Worm (Caenorhabditis elegans): ENCODE measurements around the gene oac-24.

oac-24 gene

ce11 chrV:4724453-4724852 is 13.9 kb downstream of the oac-24 start, which contains the start of gene F39G3.4:
TSS of gene F39G3.4 (plus strand) at chrV:4724753.
- TF ChIP-seq ceh-36 (tag; optimal IDR thresholded peaks at IDR 0.05), result no peak
- no peak for TF ChIP-seq ama-1 (optimal IDR thresholded peaks at IDR 0.05)
- no peak for TF ChIP-seq tbx-37 (GFP tag; conservative IDR thresholded peaks at IDR 0.05)
- no peak for TF ChIP-seq hnd-1 (tag; optimal IDR thresholded peaks at IDR 0.05)
- no peak for TF ChIP-seq scrt-1 (GFP tag; IDR thresholded peaks at IDR 0.05)
- TF ChIP-seq F13C5.2 (tag; optimal IDR thresholded peaks at IDR 0.05), result no peak
- TF ChIP-seq hmbx-1 (tag; optimal IDR thresholded peaks at IDR 0.05), result no peak
- no peak for TF ChIP-seq tbx-11 (GFP tag; IDR thresholded peaks at IDR 0.05)
- no peak for TF ChIP-seq hmg-4 (GFP tag; optimal IDR thresholded peaks at IDR 0.05)

DNA sequence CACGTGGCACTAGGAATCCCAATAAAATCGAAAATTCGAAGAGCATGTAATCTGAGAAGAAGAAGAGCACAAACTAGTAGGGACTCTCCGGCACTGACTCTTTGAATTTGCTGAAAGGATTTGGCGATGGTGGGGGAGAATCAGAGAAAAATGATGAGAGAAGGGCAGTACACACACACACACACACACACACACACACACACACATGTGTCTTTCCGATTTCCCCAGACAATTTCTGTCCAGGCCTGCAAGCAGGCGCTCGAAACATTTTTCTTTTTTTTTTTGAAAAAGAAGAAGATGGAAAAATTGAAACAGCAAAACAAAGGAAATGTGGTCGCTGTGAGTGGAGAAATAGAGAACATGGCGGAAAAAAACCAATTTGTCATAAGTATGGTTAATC is 19.5 kb downstream of the oac-24 start, which contains the start of gene tig-2:
tig-2 (minus strand) TSS at position 87 of the 400 bp plus-strand sequence.
- no peak for TF ChIP-seq ama-1 (optimal IDR thresholded peaks at IDR 0.05)
- TF ChIP-seq tbx-11 (GFP tag; IDR thresholded peaks at IDR 0.05), result no peak
- no peak for TF ChIP-seq F13C5.2 (tag; optimal IDR thresholded peaks at IDR 0.05)
- TF ChIP-seq tra-4 (tag; optimal IDR thresholded peaks at IDR 0.05), result no peak
- no peak for TF ChIP-seq pes-1 (GFP tag; IDR thresholded peaks at IDR 0.05)
- no peak for TF ChIP-seq ceh-36 (tag; optimal IDR thresholded peaks at IDR 0.05)
- TF ChIP-seq flt-1 (GFP tag; IDR thresholded peaks at IDR 0.05), result no peak
- no peak for TF ChIP-seq ets-7 (tag; optimal IDR thresholded peaks at IDR 0.05)
- TF ChIP-seq sea-1 (GFP tag; conservative IDR thresholded peaks at IDR 0.05), result no peak
- TF ChIP-seq B0310.2 (tag; optimal IDR thresholded peaks at IDR 0.05), result no peak
- no peak for TF ChIP-seq ceh-13 (GFP tag; optimal IDR thresholded peaks at IDR 0.05)
- TF ChIP-seq hmg-4 (GFP tag; optimal IDR thresholded peaks at IDR 0.05), result no peak
- no peak for TF ChIP-seq hnd-1 (tag; optimal IDR thresholded peaks at IDR 0.05)

DNA sequence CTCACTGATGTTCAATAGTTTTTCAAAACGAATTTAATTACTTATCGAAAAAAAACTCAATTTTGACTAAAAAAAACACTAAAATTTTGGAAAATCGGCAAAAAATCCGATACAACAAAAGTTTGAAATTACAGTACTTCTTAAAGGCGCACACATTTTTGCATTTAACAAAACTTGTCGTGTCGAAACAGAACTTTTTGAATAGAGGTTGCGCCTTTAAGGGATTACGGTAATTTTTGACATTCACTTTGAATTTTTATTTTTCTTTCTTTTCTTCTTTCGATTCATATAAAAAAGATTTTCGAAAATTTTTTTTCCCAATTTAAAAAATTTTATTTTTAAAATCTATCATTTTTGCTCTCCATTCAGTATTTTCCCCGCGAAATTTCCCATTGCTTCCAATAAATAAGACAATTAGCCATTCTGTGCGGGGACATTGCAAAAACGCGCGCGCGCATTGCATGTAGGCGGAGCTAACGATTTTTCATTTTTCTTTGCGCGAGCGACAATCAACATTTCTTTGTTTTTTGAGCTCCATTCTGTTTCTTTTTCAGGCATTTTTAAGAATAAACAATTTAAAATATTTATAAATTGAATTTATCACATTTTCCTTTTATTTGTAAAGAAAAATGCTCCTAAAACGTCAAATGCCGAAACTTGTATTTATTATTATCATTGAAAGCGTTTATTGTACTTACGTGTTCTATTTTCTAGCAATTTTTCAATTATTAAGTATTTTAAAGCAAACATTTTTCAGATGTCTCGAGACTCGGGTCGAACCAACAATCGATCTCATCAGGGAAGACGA is 20.8 kb downstream of the oac-24 start, which contains the start of gene F39G3.3:
F39G3.3 (plus strand) TSS at position 758 of the 808 bp plus-strand sequence.
- no peak for TF ChIP-seq ama-1 (optimal IDR thresholded peaks at IDR 0.05)
- peak; percentile 94 for TF ChIP-seq F13C5.2 (tag; optimal IDR thresholded peaks at IDR 0.05)
- TF ChIP-seq ceh-13 (GFP tag; optimal IDR thresholded peaks at IDR 0.05), result peak; percentile 83
- TF ChIP-seq tra-4 (tag; optimal IDR thresholded peaks at IDR 0.05), result peak; percentile 15
- TF ChIP-seq sea-1 (GFP tag; conservative IDR thresholded peaks at IDR 0.05), result peak; percentile 74; the same call in 1 of the 2 replicates
- TF ChIP-seq flt-1 (GFP tag; IDR thresholded peaks at IDR 0.05), result peak; percentile 74
- peak; percentile 90 for TF ChIP-seq pes-1 (GFP tag; IDR thresholded peaks at IDR 0.05)
- peak; percentile 85 for TF ChIP-seq hmg-4 (GFP tag; optimal IDR thresholded peaks at IDR 0.05)
- peak; percentile 85 for TF ChIP-seq scrt-1 (GFP tag; IDR thresholded peaks at IDR 0.05)
- TF ChIP-seq B0310.2 (tag; optimal IDR thresholded peaks at IDR 0.05), result peak; percentile 65
- peak; percentile 61 for TF ChIP-seq ets-7 (tag; optimal IDR thresholded peaks at IDR 0.05)
- peak; percentile 82 for TF ChIP-seq tbx-37 (GFP tag; conservative IDR thresholded peaks at IDR 0.05)
- peak; percentile 87 for TF ChIP-seq tbx-11 (GFP tag; IDR thresholded peaks at IDR 0.05)
- peak; percentile 65 for TF ChIP-seq aly-1 (tag; optimal IDR thresholded peaks at IDR 0.05)
- TF ChIP-seq hmbx-1 (tag; optimal IDR thresholded peaks at IDR 0.05), result peak; percentile 63
- peak; percentile 75 for TF ChIP-seq hnd-1 (tag; optimal IDR thresholded peaks at IDR 0.05)
- peak; percentile 81 for TF ChIP-seq ceh-36 (tag; optimal IDR thresholded peaks at IDR 0.05)

DNA sequence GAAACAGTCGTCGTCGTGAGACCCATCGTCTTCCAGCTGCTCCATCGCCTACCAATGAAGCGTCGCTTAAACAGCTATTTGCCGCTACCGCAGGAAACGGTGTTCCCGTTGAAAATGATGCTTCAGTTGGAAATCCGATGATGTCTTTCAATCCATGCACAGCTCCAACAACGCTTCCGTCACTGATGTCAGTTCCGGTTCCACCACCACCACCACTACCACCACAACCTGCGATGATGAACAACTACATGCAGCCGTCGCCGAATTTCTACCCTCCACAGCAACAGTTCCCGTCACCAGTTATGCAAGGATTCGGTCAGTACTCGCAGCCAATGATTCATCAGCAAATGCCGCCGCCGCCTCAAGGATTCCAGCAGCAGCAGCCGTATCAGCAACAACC is 23.4 kb downstream of the oac-24 start:
- no peak for TF ChIP-seq tbx-11 (GFP tag; IDR thresholded peaks at IDR 0.05)
- no peak for TF ChIP-seq scrt-1 (GFP tag; IDR thresholded peaks at IDR 0.05)
- no peak for TF ChIP-seq hmg-4 (GFP tag; optimal IDR thresholded peaks at IDR 0.05)
- TF ChIP-seq hnd-1 (tag; optimal IDR thresholded peaks at IDR 0.05), result no peak
- no peak for TF ChIP-seq ceh-13 (GFP tag; optimal IDR thresholded peaks at IDR 0.05)
- no peak for TF ChIP-seq tra-4 (tag; optimal IDR thresholded peaks at IDR 0.05)
- no peak for TF ChIP-seq F13C5.2 (tag; optimal IDR thresholded peaks at IDR 0.05)
- no peak for TF ChIP-seq aly-1 (tag; optimal IDR thresholded peaks at IDR 0.05)
- TF ChIP-seq ceh-36 (tag; optimal IDR thresholded peaks at IDR 0.05), result no peak

DNA sequence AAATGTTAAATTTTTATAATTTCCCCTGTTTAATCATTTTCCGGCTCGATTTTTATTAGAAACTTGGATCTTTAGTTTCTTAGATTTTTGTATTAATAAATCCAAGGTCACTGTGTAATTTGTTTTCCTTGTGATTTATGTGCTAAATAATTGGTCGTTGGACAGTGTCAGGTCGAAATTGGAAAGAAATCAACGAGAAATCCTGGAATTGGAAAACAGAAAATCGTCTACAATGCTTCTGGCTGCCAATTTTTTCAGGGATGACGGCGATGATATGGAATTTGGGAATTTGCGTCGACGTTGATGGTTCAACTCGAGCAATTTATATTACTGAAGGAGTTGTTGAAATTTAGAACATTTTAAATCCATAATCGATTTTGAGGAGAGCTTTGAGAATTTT is 24.0 kb downstream of the oac-24 start:
- TF ChIP-seq sea-1 (GFP tag; conservative IDR thresholded peaks at IDR 0.05) (no peak), B0310.2 (tag; optimal IDR thresholded peaks at IDR 0.05) (no peak), tra-4 (tag; optimal IDR thresholded peaks at IDR 0.05) (no peak), tbx-37 (GFP tag; conservative IDR thresholded peaks at IDR 0.05) (no peak), ceh-36 (tag; optimal IDR thresholded peaks at IDR 0.05) (no peak), hnd-1 (tag; optimal IDR thresholded peaks at IDR 0.05) (no peak), hmg-4 (GFP tag; optimal IDR thresholded peaks at IDR 0.05) (no peak), aly-1 (tag; optimal IDR thresholded peaks at IDR 0.05) (no peak), ets-7 (tag; optimal IDR thresholded peaks at IDR 0.05) (no peak), F13C5.2 (tag; optimal IDR thresholded peaks at IDR 0.05) (no peak), ceh-13 (GFP tag; optimal IDR thresholded peaks at IDR 0.05) (no peak), ama-1 (optimal IDR thresholded peaks at IDR 0.05) (no peak), pes-1 (GFP tag; IDR thresholded peaks at IDR 0.05) (no peak), tbx-11 (GFP tag; IDR thresholded peaks at IDR 0.05) (no peak)

DNA sequence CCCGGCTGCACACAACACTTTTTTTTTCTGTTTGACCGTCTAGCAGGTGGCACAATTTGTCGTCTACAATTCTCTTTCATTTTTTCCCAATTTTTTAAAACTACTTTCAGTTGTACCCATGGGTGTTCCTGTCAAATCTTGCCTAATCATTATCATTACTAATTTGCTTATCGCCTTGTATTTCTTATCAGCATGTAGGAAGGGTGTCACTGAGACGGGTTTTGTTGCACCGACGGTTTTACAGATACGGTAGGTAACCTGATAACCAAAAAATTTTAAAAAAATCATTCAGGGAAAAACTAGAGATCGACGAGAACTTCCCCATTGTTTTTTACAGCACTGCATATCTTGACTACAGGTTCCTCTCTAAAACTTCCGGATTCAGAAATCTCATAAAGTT is 27.2 kb downstream of the oac-24 start, which contains the start of gene F39G3.2:
F39G3.2 (plus strand) TSS at position 105 of the 400 bp plus-strand sequence.
- TF ChIP-seq B0310.2 (tag; optimal IDR thresholded peaks at IDR 0.05), result no peak
- no peak for TF ChIP-seq flt-1 (GFP tag; IDR thresholded peaks at IDR 0.05)
- no peak for TF ChIP-seq aly-1 (tag; optimal IDR thresholded peaks at IDR 0.05)
- TF ChIP-seq ceh-13 (GFP tag; optimal IDR thresholded peaks at IDR 0.05), result no peak
- TF ChIP-seq ets-7 (tag; optimal IDR thresholded peaks at IDR 0.05), result no peak
- no peak for TF ChIP-seq scrt-1 (GFP tag; IDR thresholded peaks at IDR 0.05)
- TF ChIP-seq pes-1 (GFP tag; IDR thresholded peaks at IDR 0.05), result no peak
- TF ChIP-seq tbx-37 (GFP tag; conservative IDR thresholded peaks at IDR 0.05), result no peak
- TF ChIP-seq tra-4 (tag; optimal IDR thresholded peaks at IDR 0.05), result no peak
- no peak for TF ChIP-seq hnd-1 (tag; optimal IDR thresholded peaks at IDR 0.05)
- TF ChIP-seq hmg-4 (GFP tag; optimal IDR thresholded peaks at IDR 0.05), result no peak
- TF ChIP-seq hmbx-1 (tag; optimal IDR thresholded peaks at IDR 0.05), result no peak
- no peak for TF ChIP-seq ama-1 (optimal IDR thresholded peaks at IDR 0.05)
- TF ChIP-seq sea-1 (GFP tag; conservative IDR thresholded peaks at IDR 0.05), result no peak
- no peak for TF ChIP-seq tbx-11 (GFP tag; IDR thresholded peaks at IDR 0.05)
- TF ChIP-seq F13C5.2 (tag; optimal IDR thresholded peaks at IDR 0.05), result no peak
- TF ChIP-seq ceh-36 (tag; optimal IDR thresholded peaks at IDR 0.05), result no peak
